Worm (Caenorhabditis elegans) whole organism, L1 larva: ENCODE measurements around the gene F58B4.5.

Experiments
- jun-1 ChIP-seq: fragments of 150-350 bp; optimal IDR thresholded peaks from 2 replicates; lab custom pipeline; 2014; ENCODE audit warnings: missing biosample characterization, missing genetic modification reagents, missing genetic modification characterization
- sptf-1 ChIP-seq: fragments of 150-350 bp; optimal IDR thresholded peaks from 2 replicates; lab custom pipeline; 2014; ENCODE audit warnings: missing biosample characterization, missing genetic modification characterization

ce11 chrV:10932411-10932810 lies at the start of gene F58B4.5:
- TF ChIP-seq sptf-1 (tag; lab: Kevin White, UChicago): no peak
- no peak for TF ChIP-seq jun-1 (tag; lab: Kevin White, UChicago)
